Worm (Caenorhabditis elegans): ENCODE data around the gene glc-3.

DNA sequence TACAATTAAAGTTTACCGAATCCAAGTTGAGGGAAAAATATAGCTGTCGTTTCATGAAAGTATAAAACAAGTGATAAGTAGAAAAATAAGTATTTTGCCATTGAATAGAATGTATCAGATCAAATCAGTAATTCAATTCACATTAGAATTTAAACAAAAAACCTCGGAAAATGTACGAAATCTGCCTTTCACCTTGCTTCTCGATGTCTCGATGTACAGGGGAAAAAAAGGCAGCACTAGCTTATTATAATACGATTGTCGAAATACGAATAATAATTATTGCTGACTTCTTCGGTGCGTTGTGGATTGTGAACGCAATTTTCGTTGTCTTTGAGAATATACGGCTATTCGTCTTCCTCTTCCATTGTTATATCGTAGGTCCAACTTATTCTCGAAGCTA lies 35.3 kb upstream of the glc-3 start, which contains the start of gene grl-18:
- no peak for TF ChIP-seq flt-1 (GFP tag; IDR thresholded peaks at IDR 0.05)
- no peak for TF ChIP-seq klf-2 (GFP tag; conservative IDR thresholded peaks at IDR 0.05)
- TF ChIP-seq tab-1 (GFP tag; IDR thresholded peaks at IDR 0.05), result no peak
- TF ChIP-seq cog-1 (tag; optimal IDR thresholded peaks at IDR 0.05), result no peak
- TF ChIP-seq med-1 (GFP tag; optimal IDR thresholded peaks at IDR 0.05; ENCODE audit: insufficient read depth), result no peak
- no peak for TF ChIP-seq ztf-29 (GFP tag; IDR thresholded peaks at IDR 0.05)
- no peak for TF ChIP-seq ref-1 (GFP tag; conservative IDR thresholded peaks at IDR 0.05)
